Fruit fly (Drosophila melanogaster) whole organism, pupa: ENCODE measurements around the gene CG13643.

Experiments used
- CG10348 ChIP-seq: fragments of 200-800 bp; sonication (Bioruptor generic); IDR thresholded peaks from 2 replicates; pipeline ENCODE4 v1.3.6; 2022; ENCODE audit warnings: missing biosample characterization, missing genetic modification characterization
- CG12605 ChIP-seq: fragments of 200-800 bp; sonication (Bioruptor generic); IDR thresholded peaks from 2 replicates; pipeline ENCODE4 v1.3.6; 2022; ENCODE audit warnings: missing biosample characterization, missing genetic modification characterization
- CG13204 ChIP-seq: fragments of 200-800 bp; sonication (Bioruptor generic); optimal IDR thresholded peaks from 2 replicates; lab custom pipeline; 2018; ENCODE audit warnings: missing biosample characterization, mild to moderate bottlenecking, missing genetic modification characterization, moderate library complexity
- CG14655 ChIP-seq: fragments of 200-800 bp; sonication (Bioruptor generic); optimal IDR thresholded peaks from 3 replicates; lab custom pipeline; 2017; ENCODE audit warnings: mild to moderate bottlenecking, missing biosample characterization, missing genetic modification reagents, missing genetic modification characterization
- CG15710 ChIP-seq: fragments of 200-800 bp; sonication (Bioruptor generic); optimal IDR thresholded peaks from 2 replicates; lab custom pipeline; 2018; ENCODE audit warnings: missing biosample characterization, mild to moderate bottlenecking, missing genetic modification characterization, moderate library complexity
- CG17806 ChIP-seq: fragments of 200-800 bp; sonication (Bioruptor generic); optimal IDR thresholded peaks from 2 replicates; lab custom pipeline; 2018; ENCODE audit warnings: missing biosample characterization, mild to moderate bottlenecking, missing genetic modification characterization, moderate library complexity
- CG32121 ChIP-seq: fragments of 200-800 bp; sonication (Bioruptor generic); IDR thresholded peaks from 2 replicates; pipeline ENCODE4 v1.3.6; 2022; ENCODE audit warnings: missing biosample characterization, missing genetic modification characterization
- CG34367 ChIP-seq: fragments of 200-800 bp; sonication (Bioruptor generic); optimal IDR thresholded peaks from 2 replicates; lab custom pipeline; 2018; ENCODE audit warnings: missing biosample characterization, mild to moderate bottlenecking, missing genetic modification characterization
- CG4496 ChIP-seq: fragments of 200-800 bp; sonication (Bioruptor generic); IDR thresholded peaks from 3 replicates; pipeline ENCODE4 v1.3.6; 2022; ENCODE audit warnings: missing biosample characterization, missing genetic modification characterization
- CG8159 ChIP-seq: fragments of 200-800 bp; sonication (Bioruptor generic); optimal IDR thresholded peaks from 3 replicates; lab custom pipeline; 2018; ENCODE audit warnings: missing biosample characterization, mild to moderate bottlenecking, missing genetic modification characterization, moderate library complexity
- CG8301 ChIP-seq: fragments of 200-800 bp; sonication (Bioruptor generic); optimal IDR thresholded peaks from 2 replicates; lab custom pipeline; 2018; ENCODE audit warnings: missing biosample characterization, mild to moderate bottlenecking, missing genetic modification characterization
- CG9948 ChIP-seq: fragments of 200-800 bp; sonication (Bioruptor generic); optimal IDR thresholded peaks from 2 replicates; lab custom pipeline; 2018; ENCODE audit warnings: missing biosample characterization, mild to moderate bottlenecking, missing genetic modification characterization, moderate library complexity
- D1 ChIP-seq: fragments of 200-800 bp; sonication (Bioruptor generic); optimal IDR thresholded peaks from 2 replicates; lab custom pipeline; 2018; ENCODE audit warnings: missing biosample characterization, mild to moderate bottlenecking, missing genetic modification characterization, moderate library complexity
- EcR ChIP-seq: fragments of 200-800 bp; sonication (Bioruptor generic); optimal IDR thresholded peaks from 3 replicates; lab custom pipeline; 2019; ENCODE audit warnings: missing biosample characterization, missing genetic modification characterization, mild to moderate bottlenecking, moderate library complexity, missing genetic modification reagents
- Ets98B ChIP-seq: fragments of 200-800 bp; sonication (Bioruptor generic); IDR thresholded peaks from 2 replicates; pipeline ENCODE4 v1.3.6; 2022; ENCODE audit warnings: missing biosample characterization, missing genetic modification characterization
- Pif1A ChIP-seq: fragments of 200-800 bp; sonication (Bioruptor generic); optimal IDR thresholded peaks from 3 replicates; lab custom pipeline; 2016; ENCODE audit warnings: missing biosample characterization, missing genetic modification characterization
- Pif1B ChIP-seq: fragments of 200-800 bp; sonication (Bioruptor generic); optimal IDR thresholded peaks from 3 replicates; lab custom pipeline; 2016; ENCODE audit warnings: missing biosample characterization, missing genetic modification characterization
- Snoo ChIP-seq: fragments of 200-800 bp; sonication (Bioruptor generic); optimal IDR thresholded peaks from 3 replicates; lab custom pipeline; 2017; ENCODE audit warnings: missing biosample characterization, mild to moderate bottlenecking, missing genetic modification characterization, inconsistent platforms
- fd96Ca ChIP-seq: fragments of 200-800 bp; sonication (Bioruptor generic); IDR thresholded peaks from 3 replicates; pipeline ENCODE4 v1.3.6; 2022; ENCODE audit warnings: missing biosample characterization, missing genetic modification characterization
- gl ChIP-seq: fragments of 200-800 bp; sonication (Bioruptor generic); optimal IDR thresholded peaks from 2 replicates; lab custom pipeline; 2018; ENCODE audit warnings: missing biosample characterization, mild to moderate bottlenecking, missing genetic modification characterization
- rn ChIP-seq: fragments of 200-800 bp; sonication (Bioruptor generic); IDR thresholded peaks from 2 replicates; pipeline ENCODE4 v1.3.6; 2022; ENCODE audit warnings: missing biosample characterization, missing genetic modification characterization

CG13643 gene

dm6 chr3R:24862065-24862464, 43.7 kb downstream of the CG13643 start, which contains the start of gene CG13640:
Gene CG13640 (minus strand): TSS chr3R:24862165.
- no peak for TF ChIP-seq fd96Ca
- TF ChIP-seq CG10348 (GFP tag; lab: Robert Waterston, UW), result no peak
- no peak for TF ChIP-seq D1
- TF ChIP-seq Pif1A, result no peak
- TF ChIP-seq CG17806, result no peak
- no peak for TF ChIP-seq CG8159 (tag; lab: Kevin White, UChicago)
- no peak for TF ChIP-seq CG15710 (tag; lab: Kevin White, UChicago)
- TF ChIP-seq CG12605 (GFP tag; lab: Robert Waterston, UW), result no peak

DNA sequence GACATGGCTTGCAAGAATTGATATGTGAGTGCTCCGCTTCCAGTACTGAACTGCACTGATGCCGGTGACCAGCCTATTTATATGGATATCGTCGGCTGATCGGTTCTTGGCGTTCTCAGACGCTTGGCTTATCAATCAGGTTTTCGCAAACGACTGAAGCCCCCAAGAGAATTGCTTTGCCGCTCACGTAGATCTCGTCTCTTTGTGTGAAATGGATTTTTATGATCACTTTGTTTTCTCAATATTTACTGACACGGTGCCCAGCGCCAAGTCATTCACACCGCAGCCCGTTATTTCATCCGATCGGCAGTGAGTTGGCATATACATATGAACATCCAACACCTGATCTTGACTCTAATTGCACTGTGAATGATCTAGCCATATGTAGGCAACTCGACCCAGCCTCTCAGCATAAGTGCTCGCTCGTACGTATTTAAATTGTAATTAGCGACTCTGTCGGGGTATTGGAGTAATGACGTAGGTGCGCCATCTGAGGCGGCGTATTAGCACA, 45.4 kb downstream of the CG13643 start, which contains the start of gene CG13639:
TSS of gene CG13639 (minus strand) at position 51 of the 511 bp plus-strand sequence.
- peak; percentile 27 for TF ChIP-seq CG34367 (tag; lab: Kevin White, UChicago)
- peak; percentile 87 for TF ChIP-seq EcR (GFP tag; lab: Kevin White, UChicago)
- TF ChIP-seq CG12605 (GFP tag; lab: Robert Waterston, UW), result no peak
- TF ChIP-seq Pif1A, result no peak
- TF ChIP-seq, all 21 proteins: peak for 2

DNA sequence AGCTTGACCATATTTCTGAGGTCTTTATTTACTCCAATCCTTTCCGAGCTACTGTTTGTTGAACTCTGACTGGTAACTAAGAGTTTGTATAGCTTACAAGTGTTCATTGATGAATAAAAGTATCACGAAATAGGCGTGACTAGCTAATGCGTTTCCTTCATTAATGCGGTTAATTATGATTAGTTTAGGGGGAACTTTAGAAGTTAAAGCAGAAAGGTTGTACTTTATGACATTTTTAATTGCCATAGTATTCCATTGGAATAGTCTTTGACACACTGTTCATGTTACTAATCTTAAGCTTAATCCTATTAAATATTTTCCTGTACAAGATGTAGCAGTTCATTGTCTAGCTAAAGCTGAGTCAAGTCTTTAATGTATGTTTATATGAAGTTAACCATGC, 46.1 kb downstream of the CG13643 start, which contains the start of gene ppk22:
TSS of gene ppk22 (minus strand) at position 101 of the 400 bp plus-strand sequence.
- no peak for TF ChIP-seq CG8301
- no peak for TF ChIP-seq EcR (GFP tag; lab: Kevin White, UChicago)
- TF ChIP-seq CG14655 (GFP tag; lab: Kevin White, UChicago), result no peak
- no peak for TF ChIP-seq CG13204 (GFP tag; lab: Kevin White, UChicago)
- TF ChIP-seq CG34367 (tag; lab: Kevin White, UChicago), result no peak
- TF ChIP-seq Pif1B (GFP tag; lab: Kevin White, UChicago), result no peak
- TF ChIP-seq CG15710 (tag; lab: Kevin White, UChicago), result no peak
- no peak for TF ChIP-seq CG9948 (tag; lab: Kevin White, UChicago)
- no peak for TF ChIP-seq gl
- no peak for TF ChIP-seq CG10348 (GFP tag; lab: Robert Waterston, UW)
- TF ChIP-seq rn (GFP tag; lab: Robert Waterston, UW), result no peak
- no peak for TF ChIP-seq CG8159 (tag; lab: Kevin White, UChicago)
- TF ChIP-seq Snoo (tag; lab: Kevin White, UChicago), result no peak
- TF ChIP-seq CG17806, result no peak
- TF ChIP-seq Pif1A, result no peak
- TF ChIP-seq CG32121 (GFP tag; lab: Robert Waterston, UW), result no peak
- no peak for TF ChIP-seq Ets98B (GFP tag; lab: Robert Waterston, UW)
- TF ChIP-seq fd96Ca, result no peak
- no peak for TF ChIP-seq CG12605 (GFP tag; lab: Robert Waterston, UW)
- no peak for TF ChIP-seq D1

- TF ChIP-seq CG8159 (tag; lab: Kevin White, UChicago) (no peak), CG15710 (tag; lab: Kevin White, UChicago) (no peak), CG17806 (no peak), Pif1A (no peak), EcR (GFP tag; lab: Kevin White, UChicago) (no peak), CG4496 (GFP tag; lab: Robert Waterston, UW) (no peak), D1 (no peak), CG14655 (GFP tag; lab: Kevin White, UChicago) (no peak), CG32121 (GFP tag; lab: Robert Waterston, UW) (no peak), Snoo (tag; lab: Kevin White, UChicago) (no peak), rn (GFP tag; lab: Robert Waterston, UW) (no peak)
These were observed 48.3 kb downstream of the CG13643 start, which contains the start of gene CAH4 for dm6 chr3R:24857459-24857858. Gene CAH4 (minus strand): TSS chr3R:24857559.

dm6 chr3R:24856143-24856542, 49.7 kb downstream of the CG13643 start, which contains the start of gene HDAC11:
Gene HDAC11 (minus strand): TSS chr3R:24856243.
- no peak for TF ChIP-seq fd96Ca
- TF ChIP-seq CG8301, result no peak
- no peak for TF ChIP-seq CG34367 (tag; lab: Kevin White, UChicago)
- TF ChIP-seq Pif1A, result no peak
- TF ChIP-seq CG32121 (GFP tag; lab: Robert Waterston, UW), result 0 out of 2 replicates have a peak, but pooled peaks have one; percentile 27
- TF ChIP-seq CG9948 (tag; lab: Kevin White, UChicago), result no peak
- TF ChIP-seq CG12605 (GFP tag; lab: Robert Waterston, UW), result no peak
- TF ChIP-seq, all 21 proteins: peak for 1

- TF ChIP-seq CG10348 (GFP tag; lab: Robert Waterston, UW), result no peak
- no peak for TF ChIP-seq EcR (GFP tag; lab: Kevin White, UChicago)
- no peak for TF ChIP-seq Pif1A
- no peak for TF ChIP-seq Snoo (tag; lab: Kevin White, UChicago)
- TF ChIP-seq gl, result no peak
These were observed 54.4 kb downstream of the CG13643 start, which contains the start of gene Nct for dm6 chr3R:24851429-24851828. Gene Nct (plus strand): TSS chr3R:24851601.

DNA sequence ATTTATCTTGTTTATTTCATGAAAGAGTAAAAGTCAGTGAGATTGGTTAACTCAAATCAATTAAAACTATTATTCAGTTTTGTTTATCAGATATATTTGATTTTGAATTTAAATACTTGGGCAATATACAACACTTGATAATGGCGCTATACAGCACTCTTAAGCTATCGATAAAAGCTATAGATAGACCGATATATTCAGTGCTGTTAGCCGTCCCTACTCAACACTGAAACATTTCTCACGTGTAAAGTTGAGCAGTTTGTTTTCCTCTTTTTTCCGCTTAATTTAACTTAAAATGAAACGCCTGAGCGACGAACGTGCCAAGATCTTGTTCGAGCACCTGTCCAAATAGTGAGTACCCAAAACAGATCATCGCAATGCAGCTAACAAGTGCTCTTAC, 55.4 kb downstream of the CG13643 start, which contains the start of gene CG7006:
TSS of gene CG7006 (plus strand) at position 208 of the 400 bp plus-strand sequence.
- TF ChIP-seq Snoo (tag; lab: Kevin White, UChicago), result peak; percentile 30
- TF ChIP-seq gl, result no peak
- peak; percentile 43; the same call in 1 of the 2 replicates for TF ChIP-seq Ets98B (GFP tag; lab: Robert Waterston, UW)
- TF ChIP-seq rn (GFP tag; lab: Robert Waterston, UW), result 0 out of 2 replicates have a peak, but pooled peaks have one; percentile 24
- TF ChIP-seq, all 21 proteins: peak for 3
